Fruit fly (Drosophila melanogaster): ENCODE measurements around the gene ATPsynC.

Gene ATPsynC

DNA sequence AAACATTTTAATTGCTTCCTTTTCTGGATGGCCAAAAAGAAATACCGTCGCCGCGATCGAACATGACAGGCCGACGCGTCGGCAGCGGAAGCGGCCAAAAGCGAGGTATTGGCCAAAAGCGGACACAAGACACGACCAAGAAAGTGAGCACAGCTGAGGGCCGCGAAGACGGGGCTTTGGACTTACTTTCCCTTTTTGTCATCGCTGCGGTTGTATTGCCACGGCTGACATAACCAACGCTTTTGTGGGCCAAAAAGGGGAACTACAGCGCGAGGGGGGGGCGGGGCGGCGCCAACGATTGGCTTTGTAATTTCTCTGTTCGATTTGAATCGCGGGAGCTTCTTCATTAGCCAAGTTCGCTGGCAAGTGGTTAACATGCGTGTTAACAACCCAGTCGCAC, 26.4 kb upstream of the ATPsynC start:
- no peak for TF ChIP-seq GATAd (GFP tag; optimal IDR thresholded peaks at IDR 0.05)
- no peak for TF ChIP-seq N (GFP tag; optimal IDR thresholded peaks at IDR 0.05)
- TF ChIP-seq lola (GFP tag; optimal IDR thresholded peaks at IDR 0.05), result no peak
- TF ChIP-seq br (GFP tag; optimal IDR thresholded peaks at IDR 0.05), result no peak
- no peak for TF ChIP-seq Dfd (GFP tag; optimal IDR thresholded peaks at IDR 0.05)
- TF ChIP-seq usp (GFP tag; optimal IDR thresholded peaks at IDR 0.05), result no peak
- TF ChIP-seq CrebA (GFP tag; optimal IDR thresholded peaks at IDR 0.05; ENCODE audit: borderline replicate concordance), result no peak
- TF ChIP-seq fru (GFP tag; optimal IDR thresholded peaks at IDR 0.05), result no peak
- no peak for TF ChIP-seq dl (GFP tag; optimal IDR thresholded peaks at IDR 0.05; ENCODE audit: insufficient read depth in 1 of 2, partially characterized antibody in 2 of 2)
- TF ChIP-seq HLH106 (tag; optimal IDR thresholded peaks at IDR 0.05), result no peak
- TF ChIP-seq Rel (GFP tag; optimal IDR thresholded peaks at IDR 0.05), result no peak
- TF ChIP-seq Rel (tag; optimal IDR thresholded peaks at IDR 0.05), result no peak
- no peak for TF ChIP-seq sv (GFP tag; optimal IDR thresholded peaks at IDR 0.05)
- TF ChIP-seq dmrt93B (GFP tag; optimal IDR thresholded peaks at IDR 0.05), result no peak
- no peak for TF ChIP-seq CG9705 (GFP tag; optimal IDR thresholded peaks at IDR 0.05)
- TF ChIP-seq brk (GFP tag; optimal IDR thresholded peaks at IDR 0.05), result no peak
- TF ChIP-seq Dif (GFP tag; optimal IDR thresholded peaks at IDR 0.05; ENCODE audit: partially characterized antibody), result no peak
- TF ChIP-seq CG32264 (GFP tag; optimal IDR thresholded peaks at IDR 0.05), result no peak
- no peak for TF ChIP-seq Myc (optimal IDR thresholded peaks at IDR 0.05)
- no peak for TF ChIP-seq Abd-B (GFP tag; optimal IDR thresholded peaks at IDR 0.05)

DNA sequence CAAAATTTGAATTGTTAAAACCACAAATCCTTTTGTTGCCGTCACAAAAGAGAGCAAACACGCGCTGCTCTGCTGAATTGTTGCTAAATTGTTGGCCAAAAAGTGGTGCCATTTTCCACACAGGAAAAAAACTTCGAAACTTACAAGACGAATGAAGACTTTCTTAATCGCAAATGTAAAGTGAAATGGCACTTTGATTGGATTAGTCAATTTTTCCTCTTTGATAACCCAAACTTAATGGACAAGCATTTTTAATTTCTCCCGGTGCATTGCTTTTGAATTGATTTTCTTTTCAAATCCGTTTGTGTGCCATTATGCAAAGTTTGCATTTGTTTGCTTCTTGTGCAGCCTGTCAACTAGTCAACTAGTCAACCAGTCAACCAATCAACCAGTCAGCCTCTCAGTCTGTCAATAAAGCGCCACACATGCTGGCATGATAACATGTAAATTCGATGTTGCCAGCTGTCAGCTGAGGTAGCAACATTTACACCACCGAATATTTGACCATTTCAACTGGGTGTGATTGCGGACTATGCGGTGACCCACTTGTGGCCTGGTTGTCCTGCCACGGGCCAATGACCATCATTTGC, 23.7 kb upstream of the ATPsynC start:
- TF ChIP-seq brk (GFP tag; optimal IDR thresholded peaks at IDR 0.05) (no peak), CG32264 (GFP tag; optimal IDR thresholded peaks at IDR 0.05) (no peak), Dfd (GFP tag; optimal IDR thresholded peaks at IDR 0.05) (no peak), ey (GFP tag; optimal IDR thresholded peaks at IDR 0.05) (no peak), Hr78 (GFP tag; optimal IDR thresholded peaks at IDR 0.05) (no peak), CG9705 (GFP tag; optimal IDR thresholded peaks at IDR 0.05) (no peak), psq (GFP tag; optimal IDR thresholded peaks at IDR 0.05) (no peak), pan (optimal IDR thresholded peaks at IDR 0.05) (no peak), Rel (GFP tag; optimal IDR thresholded peaks at IDR 0.05) (no peak), Rel (tag; optimal IDR thresholded peaks at IDR 0.05) (no peak), tai (GFP tag; optimal IDR thresholded peaks at IDR 0.05) (no peak), foxo (GFP tag; optimal IDR thresholded peaks at IDR 0.05) (no peak), Dif (GFP tag; optimal IDR thresholded peaks at IDR 0.05; ENCODE audit: partially characterized antibody) (no peak), OdsH (GFP tag; optimal IDR thresholded peaks at IDR 0.05) (no peak), sv (GFP tag; optimal IDR thresholded peaks at IDR 0.05) (no peak), HLH106 (tag; optimal IDR thresholded peaks at IDR 0.05) (no peak), Mio (GFP tag; optimal IDR thresholded peaks at IDR 0.05) (no peak), Hr83 (GFP tag; optimal IDR thresholded peaks at IDR 0.05; ENCODE audit: poor library complexity, severe bottlenecking) (no peak), sage (GFP tag; optimal IDR thresholded peaks at IDR 0.05) (no peak)

DNA sequence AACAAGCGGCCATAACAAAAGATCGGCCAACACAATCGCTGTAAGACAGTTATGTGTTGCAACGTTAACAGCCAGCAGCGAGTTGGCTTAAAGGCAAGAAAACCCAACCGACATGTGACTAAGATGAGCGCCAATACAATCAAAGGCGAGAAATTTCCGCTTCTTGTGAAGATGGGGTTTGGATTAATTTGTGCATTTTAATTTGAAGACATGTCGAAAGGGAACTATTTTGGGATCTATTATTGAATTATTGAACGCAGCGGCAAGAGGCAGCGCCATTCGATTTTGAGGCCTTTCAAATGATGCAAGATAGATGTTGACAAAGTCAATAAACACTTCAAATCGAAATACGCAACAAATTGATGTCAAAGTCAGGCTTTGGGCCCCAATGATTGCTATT, 21.7 kb upstream of the ATPsynC start:
- TF ChIP-seq Rel (GFP tag; optimal IDR thresholded peaks at IDR 0.05) (no peak), Rel (tag; optimal IDR thresholded peaks at IDR 0.05) (no peak), dmrt93B (GFP tag; optimal IDR thresholded peaks at IDR 0.05) (no peak), Hnf4 (GFP tag; optimal IDR thresholded peaks at IDR 0.05) (no peak), OdsH (GFP tag; optimal IDR thresholded peaks at IDR 0.05) (no peak), Hr78 (GFP tag; optimal IDR thresholded peaks at IDR 0.05) (no peak), lola (GFP tag; optimal IDR thresholded peaks at IDR 0.05) (no peak), h (GFP tag; optimal IDR thresholded peaks at IDR 0.05) (no peak), Mio (GFP tag; optimal IDR thresholded peaks at IDR 0.05) (no peak), CG9705 (GFP tag; optimal IDR thresholded peaks at IDR 0.05) (no peak)

DNA sequence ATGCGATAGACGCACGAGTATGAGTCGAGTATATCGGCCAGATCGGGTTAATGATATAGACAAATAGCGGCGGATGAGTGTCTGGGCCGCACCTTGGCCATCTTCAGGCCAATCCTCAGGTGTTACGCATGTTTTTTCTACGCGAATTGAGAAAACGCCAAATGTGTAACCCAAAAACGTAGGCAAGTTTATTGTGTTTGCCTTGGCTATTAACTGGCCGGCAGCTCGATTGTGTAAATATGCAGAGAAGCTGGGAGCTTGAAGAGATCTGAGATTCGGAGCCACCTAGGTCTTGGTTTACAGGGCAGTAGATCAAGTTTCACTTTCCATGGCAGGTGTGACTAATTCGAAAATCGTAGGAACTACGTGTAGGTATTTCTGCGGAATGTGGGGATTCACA, 20.6 kb upstream of the ATPsynC start:
- TF ChIP-seq tai (GFP tag; optimal IDR thresholded peaks at IDR 0.05) (no peak), lola (GFP tag; optimal IDR thresholded peaks at IDR 0.05) (no peak), OdsH (GFP tag; optimal IDR thresholded peaks at IDR 0.05) (no peak), br (GFP tag; optimal IDR thresholded peaks at IDR 0.05) (no peak), sage (GFP tag; optimal IDR thresholded peaks at IDR 0.05) (no peak), fru (GFP tag; optimal IDR thresholded peaks at IDR 0.05) (no peak), foxo (GFP tag; optimal IDR thresholded peaks at IDR 0.05) (no peak)

DNA sequence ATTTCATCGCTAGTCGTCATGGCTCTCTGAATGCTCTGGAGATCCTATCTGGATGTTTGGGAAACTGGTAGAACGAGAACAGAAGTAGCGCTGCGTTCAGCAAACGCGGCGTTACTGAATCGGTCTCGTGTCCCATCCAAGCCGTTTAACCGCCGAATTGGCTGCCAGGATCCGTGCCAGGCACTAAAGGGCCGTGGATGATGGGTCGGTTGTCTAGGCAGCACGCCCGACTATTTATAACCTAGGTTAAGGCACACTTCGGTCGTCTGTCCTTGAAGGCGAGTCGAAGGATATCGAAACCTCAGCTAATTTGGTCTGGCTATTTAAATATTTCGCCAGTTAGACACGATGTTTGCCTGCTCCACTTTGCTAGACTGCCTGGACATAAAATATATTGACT, 15.8 kb upstream of the ATPsynC start, which contains the start of gene CG15564:
Gene CG15564 (minus strand): TSS at position 101 of the 400 bp plus-strand sequence.
- TF ChIP-seq lola (GFP tag; optimal IDR thresholded peaks at IDR 0.05), result no peak
- no peak for TF ChIP-seq pan (optimal IDR thresholded peaks at IDR 0.05)
- TF ChIP-seq usp (GFP tag; optimal IDR thresholded peaks at IDR 0.05), result no peak
- no peak for TF ChIP-seq fru (GFP tag; optimal IDR thresholded peaks at IDR 0.05)
- no peak for TF ChIP-seq HLH106 (tag; optimal IDR thresholded peaks at IDR 0.05)
- no peak for TF ChIP-seq Hr78 (GFP tag; optimal IDR thresholded peaks at IDR 0.05)
- TF ChIP-seq jim (GFP tag; optimal IDR thresholded peaks at IDR 0.05), result no peak

Data from whole organism, wandering third instar larva.